Fruit fly (Drosophila melanogaster) whole organism: ENCODE data around the gene Rbf2.

Experiments used
- CG8478 ChIP-seq: fragments of >200 bp; optimal IDR thresholded peaks from 2 replicates; lab custom pipeline; 2018; ENCODE audit warnings: inconsistent platforms
- Dll ChIP-seq: fragments of >200 bp; optimal IDR thresholded peaks from 2 replicates; lab custom pipeline; 2017
- EcR ChIP-seq, 2 experiments: fragments of >200 bp; optimal IDR thresholded peaks; 2 replicates each; lab custom pipeline; 2017; ENCODE audit warnings: missing biosample characterization in 2 of 2, missing genetic modification characterization in 2 of 2, missing genetic modification reagents in 2 of 2
- pan ChIP-seq: fragments of >200 bp; optimal IDR thresholded peaks from 2 replicates; lab custom pipeline; 2017
- psq ChIP-seq: fragments of >200 bp; optimal IDR thresholded peaks from 2 replicates; lab custom pipeline; 2017
- usp ChIP-seq: fragments of >200 bp; optimal IDR thresholded peaks from 2 replicates; lab custom pipeline; 2017; ENCODE audit warnings: missing biosample characterization, missing genetic modification characterization, mixed read lengths

The Rbf2 gene

dm6 chr3R:15975170-15975569 lies 9.9 kb downstream of the Rbf2 start:
- TF ChIP-seq usp (GFP tag; lab: Kevin White, UChicago) (no peak), psq (no peak)

- no peak for TF ChIP-seq EcR (GFP tag; optimal IDR thresholded peaks at IDR 0.05; lab: Kevin White, UChicago)
- TF ChIP-seq usp (GFP tag; lab: Kevin White, UChicago): no peak
- no peak for TF ChIP-seq CG8478 (lab: Kevin White, UChicago)
- no peak for TF ChIP-seq Dll (lab: Kevin White, UChicago)
- no peak for TF ChIP-seq pan (lab: Kevin White, UChicago)
- TF ChIP-seq psq: no peak
Measured at dm6 chr3R:15983541-15984229, 18.4 kb downstream of the Rbf2 start.

dm6 chr3R:15984483-15985118 lies 19.4 kb downstream of the Rbf2 start:
- TF ChIP-seq Dll (lab: Kevin White, UChicago) (no peak), EcR (GFP tag; optimal IDR thresholded peaks at IDR 0.05; lab: Kevin White, UChicago) (peak in 1 of 2 experiments; percentile 80)

dm6 chr3R:15985762-15986214 lies 20.5 kb downstream of the Rbf2 start, which contains the start of gene srp:
Gene srp (plus strand): TSS chr3R:15986152.
- TF ChIP-seq psq: no peak
- no peak for TF ChIP-seq usp (GFP tag; lab: Kevin White, UChicago)
- TF ChIP-seq pan (lab: Kevin White, UChicago): no peak
- no peak for TF ChIP-seq CG8478 (lab: Kevin White, UChicago)
- TF ChIP-seq EcR (GFP tag; optimal IDR thresholded peaks at IDR 0.05; lab: Kevin White, UChicago): no peak
- no peak for TF ChIP-seq Dll (lab: Kevin White, UChicago)

- no peak for TF ChIP-seq EcR (GFP tag; optimal IDR thresholded peaks at IDR 0.05; lab: Kevin White, UChicago)
- TF ChIP-seq usp (GFP tag; lab: Kevin White, UChicago): no peak
- TF ChIP-seq pan (lab: Kevin White, UChicago): no peak
Measured at dm6 chr3R:15987064-15987649, 21.9 kb downstream of the Rbf2 start.

dm6 chr3R:15988353-15988752 lies 23.1 kb downstream of the Rbf2 start:
- TF ChIP-seq psq: no peak
- TF ChIP-seq CG8478 (lab: Kevin White, UChicago): no peak
- no peak for TF ChIP-seq Dll (lab: Kevin White, UChicago)
- no peak for TF ChIP-seq pan (lab: Kevin White, UChicago)
- TF ChIP-seq usp (GFP tag; lab: Kevin White, UChicago): no peak
- TF ChIP-seq EcR (GFP tag; optimal IDR thresholded peaks at IDR 0.05; lab: Kevin White, UChicago): no peak

- TF ChIP-seq pan (lab: Kevin White, UChicago) (no peak), EcR (GFP tag; optimal IDR thresholded peaks at IDR 0.05; lab: Kevin White, UChicago) (no peak), usp (GFP tag; lab: Kevin White, UChicago) (no peak), CG8478 (lab: Kevin White, UChicago) (no peak), Dll (lab: Kevin White, UChicago) (no peak), psq (no peak)
Measured at dm6 chr3R:15989217-15989921, 24.1 kb downstream of the Rbf2 start.

dm6 chr3R:15991593-15991992 lies 26.3 kb downstream of the Rbf2 start:
- no peak for TF ChIP-seq CG8478 (lab: Kevin White, UChicago)
- no peak for TF ChIP-seq pan (lab: Kevin White, UChicago)
- TF ChIP-seq Dll (lab: Kevin White, UChicago): no peak
- no peak for TF ChIP-seq psq
- TF ChIP-seq usp (GFP tag; lab: Kevin White, UChicago): no peak
- TF ChIP-seq EcR (GFP tag; optimal IDR thresholded peaks at IDR 0.05; lab: Kevin White, UChicago): no peak

dm6 chr3R:15993139-15993804 lies 28.0 kb downstream of the Rbf2 start:
- TF ChIP-seq usp (GFP tag; lab: Kevin White, UChicago) (no peak), pan (lab: Kevin White, UChicago) (no peak)

- TF ChIP-seq CG8478 (lab: Kevin White, UChicago): no peak
- no peak for TF ChIP-seq Dll (lab: Kevin White, UChicago)
- no peak for TF ChIP-seq pan (lab: Kevin White, UChicago)
- no peak for TF ChIP-seq usp (GFP tag; lab: Kevin White, UChicago)
- TF ChIP-seq psq: no peak
- no peak for TF ChIP-seq EcR (GFP tag; optimal IDR thresholded peaks at IDR 0.05; lab: Kevin White, UChicago)
Measured at dm6 chr3R:15993815-15994572, 28.7 kb downstream of the Rbf2 start.

dm6 chr3R:15994573-15994869 lies 29.3 kb downstream of the Rbf2 start:
- no peak for TF ChIP-seq CG8478 (lab: Kevin White, UChicago)
- no peak for TF ChIP-seq usp (GFP tag; lab: Kevin White, UChicago)
- no peak for TF ChIP-seq psq
- no peak for TF ChIP-seq pan (lab: Kevin White, UChicago)
- no peak for TF ChIP-seq Dll (lab: Kevin White, UChicago)
- no peak for TF ChIP-seq EcR (GFP tag; optimal IDR thresholded peaks at IDR 0.05; lab: Kevin White, UChicago)
